Worm (Caenorhabditis elegans): ENCODE results near the gene ZC373.3.

DNA sequence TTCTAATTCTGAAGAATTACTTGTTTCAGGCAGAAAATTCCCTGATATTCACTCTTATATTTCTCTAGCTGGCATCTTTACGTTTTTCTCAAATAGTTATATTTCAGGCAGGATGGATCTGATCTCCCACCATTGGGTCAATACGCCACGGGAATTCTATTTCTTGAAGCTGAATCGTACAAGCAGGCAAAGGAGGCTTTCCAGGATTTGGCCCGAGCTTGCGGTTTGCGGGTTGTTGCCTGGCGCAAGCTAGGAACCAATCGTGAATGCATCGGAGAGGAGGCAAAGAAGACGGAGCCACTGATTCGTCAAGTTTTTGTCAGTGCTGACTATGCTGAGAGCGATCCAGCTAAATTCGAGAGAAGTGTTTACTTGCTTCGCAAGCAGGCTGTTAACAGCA, 24.7 kb downstream of the ZC373.3 start:
- no peak for TF ChIP-seq ama-1 (optimal IDR thresholded peaks at IDR 0.05)
- no peak for TF ChIP-seq ets-7 (tag; optimal IDR thresholded peaks at IDR 0.05)
- no peak for TF ChIP-seq flt-1 (GFP tag; IDR thresholded peaks at IDR 0.05)
- TF ChIP-seq pes-1 (GFP tag; IDR thresholded peaks at IDR 0.05): no peak
- no peak for TF ChIP-seq hmg-4 (GFP tag; optimal IDR thresholded peaks at IDR 0.05)
- TF ChIP-seq ceh-13 (GFP tag; optimal IDR thresholded peaks at IDR 0.05): no peak

Data from whole organism, early embryonic.